Fruit fly (Drosophila melanogaster) whole organism, embryonic: ENCODE results near the gene Acp1.

Experiments
- B-H1 ChIP-seq: fragments of 200-800 bp; sonication (Bioruptor generic); IDR thresholded peaks from 3 replicates; pipeline ENCODE4 v1.3.6; 2022; ENCODE audit warnings: missing biosample characterization, missing genetic modification characterization
- CG10267 ChIP-seq: fragments of 200-800 bp; sonication (Bioruptor generic); optimal IDR thresholded peaks from 2 replicates; lab custom pipeline; 2018; ENCODE audit warnings: missing biosample characterization, mild to moderate bottlenecking, missing genetic modification characterization, moderate library complexity
- CG11247 ChIP-seq: fragments of 200-800 bp; sonication (Bioruptor generic); IDR thresholded peaks from 2 replicates; pipeline ENCODE4 v1.3.6; 2022; ENCODE audit warnings: missing biosample characterization, missing genetic modification characterization
- CG12219 ChIP-seq: fragments of 200-800 bp; sonication (Bioruptor generic); optimal IDR thresholded peaks from 3 replicates; lab custom pipeline; 2018; ENCODE audit warnings: missing biosample characterization, mild to moderate bottlenecking, missing genetic modification characterization
- CG1529 ChIP-seq: fragments of 200-800 bp; sonication (Bioruptor generic); optimal IDR thresholded peaks from 3 replicates; lab custom pipeline; 2018; ENCODE audit warnings: missing biosample characterization, missing genetic modification characterization
- CG2889 ChIP-seq: fragments of 200-800 bp; sonication (Bioruptor generic); IDR thresholded peaks from 3 replicates; pipeline ENCODE4 v1.3.6; 2022; ENCODE audit warnings: missing biosample characterization, missing genetic modification characterization
- CG31365 ChIP-seq: fragments of 200-800 bp; sonication (Bioruptor generic); optimal IDR thresholded peaks from 2 replicates; lab custom pipeline; 2018; ENCODE audit warnings: missing biosample characterization, mild to moderate bottlenecking, missing genetic modification characterization
- CG31388 ChIP-seq: fragments of 200-800 bp; sonication (Bioruptor generic); optimal IDR thresholded peaks from 2 replicates; lab custom pipeline; 2016; ENCODE audit warnings: missing biosample characterization, missing genetic modification characterization
- CG3281 ChIP-seq: fragments of 200-800 bp; sonication (Bioruptor generic); optimal IDR thresholded peaks from 3 replicates; lab custom pipeline; 2017; ENCODE audit warnings: missing biosample characterization, mild to moderate bottlenecking, missing genetic modification characterization
- CG6689 ChIP-seq: fragments of 200-800 bp; sonication (Bioruptor generic); IDR thresholded peaks from 2 replicates; pipeline ENCODE4 v1.3.6; 2022; ENCODE audit warnings: missing biosample characterization, missing genetic modification characterization
- Doc2 ChIP-seq: fragments of 200-800 bp; sonication (Bioruptor generic); IDR thresholded peaks from 2 replicates; pipeline ENCODE4 v1.3.6; 2022; ENCODE audit warnings: missing biosample characterization, missing genetic modification characterization
- Dref ChIP-seq: fragments of 200-800 bp; sonication (Bioruptor generic); IDR thresholded peaks from 2 replicates; pipeline ENCODE4 v1.3.6; 2022; ENCODE audit warnings: missing biosample characterization, missing genetic modification characterization
- Ets97D ChIP-seq: fragments of 200-800 bp; sonication (Bioruptor generic); optimal IDR thresholded peaks from 3 replicates; lab custom pipeline; 2016; ENCODE audit warnings: missing biosample characterization, missing genetic modification characterization
- HLH54F ChIP-seq: fragments of 200-800 bp; sonication (Bioruptor generic); optimal IDR thresholded peaks from 3 replicates; lab custom pipeline; 2016; ENCODE audit warnings: missing biosample characterization, missing genetic modification characterization
- HLHmδ ChIP-seq: fragments of 200-800 bp; sonication (Bioruptor generic); optimal IDR thresholded peaks from 2 replicates; lab custom pipeline; 2018; ENCODE audit warnings: missing biosample characterization, mild to moderate bottlenecking, missing genetic modification characterization, moderate library complexity
- Hmr ChIP-seq: fragments of 200-800 bp; sonication (Bioruptor generic); optimal IDR thresholded peaks from 3 replicates; lab custom pipeline; 2017; ENCODE audit warnings: mild to moderate bottlenecking, missing biosample characterization, missing genetic modification reagents, missing genetic modification characterization
- Hr3 ChIP-seq: fragments of 200-800 bp; sonication (Bioruptor generic); optimal IDR thresholded peaks from 3 replicates; lab custom pipeline; 2016; ENCODE audit warnings: missing biosample characterization, missing genetic modification characterization
- MTF-1 ChIP-seq: fragments of 200-800 bp; sonication (Bioruptor generic); optimal IDR thresholded peaks from 2 replicates; lab custom pipeline; 2018; ENCODE audit warnings: missing biosample characterization, mild to moderate bottlenecking, missing genetic modification characterization, borderline replicate concordance
- Mrtf ChIP-seq: fragments of 200-800 bp; sonication (Bioruptor generic); IDR thresholded peaks from 3 replicates; pipeline ENCODE4 v1.3.6; 2022; ENCODE audit warnings: missing biosample characterization, missing genetic modification characterization
- Nf-YB ChIP-seq: fragments of 200-800 bp; sonication (Bioruptor generic); optimal IDR thresholded peaks from 3 replicates; lab custom pipeline; 2019; ENCODE audit warnings: missing biosample characterization, mild to moderate bottlenecking, missing genetic modification characterization, moderate library complexity
- Poxn ChIP-seq: fragments of 200-800 bp; sonication (Bioruptor generic); IDR thresholded peaks from 2 replicates; pipeline ENCODE4 v1.3.6; 2022; ENCODE audit warnings: missing biosample characterization, missing genetic modification characterization
- Scr ChIP-seq: fragments of 200-800 bp; sonication (Bioruptor generic); IDR thresholded peaks from 2 replicates; pipeline ENCODE4 v1.3.6; 2022; ENCODE audit warnings: missing biosample characterization, missing genetic modification characterization; ENCODE audit not compliant: partially characterized antibody
- Sin3A ChIP-seq: fragments of >200 bp; optimal IDR thresholded peaks from 2 replicates; lab custom pipeline; 2018
- Sox102F ChIP-seq: fragments of 200-800 bp; sonication (Bioruptor generic); optimal IDR thresholded peaks from 2 replicates; lab custom pipeline; 2018; ENCODE audit warnings: missing biosample characterization, mild to moderate bottlenecking, missing genetic modification characterization, moderate library complexity
- al ChIP-seq: fragments of 200-800 bp; sonication (Bioruptor generic); IDR thresholded peaks from 2 replicates; pipeline ENCODE4 v1.3.6; 2022; ENCODE audit warnings: missing biosample characterization, missing genetic modification characterization
- amos ChIP-seq: fragments of 200-800 bp; sonication (Bioruptor generic); IDR thresholded peaks from 2 replicates; pipeline ENCODE4 v1.3.6; 2022; ENCODE audit warnings: missing biosample characterization, missing genetic modification characterization; ENCODE audit not compliant: partially characterized antibody
- bigmax ChIP-seq: fragments of 200-800 bp; sonication (Bioruptor generic); optimal IDR thresholded peaks from 2 replicates; lab custom pipeline; 2018; ENCODE audit warnings: missing biosample characterization, mild to moderate bottlenecking, missing genetic modification characterization
- crp ChIP-seq, 2 experiments: fragments of 200-800 bp; sonication (Bioruptor generic); optimal IDR thresholded peaks; 2 replicates in 1 of 2; 3 replicates in 1 of 2; lab custom pipeline; 2017; ENCODE audit warnings: missing biosample characterization in 2 of 2, missing genetic modification characterization in 2 of 2, mild to moderate bottlenecking in 1 of 2, moderate library complexity in 1 of 2
- disco-r ChIP-seq: fragments of 200-800 bp; sonication (Bioruptor generic); optimal IDR thresholded peaks from 2 replicates; lab custom pipeline; 2016; ENCODE audit warnings: missing biosample characterization, missing genetic modification characterization
- en ChIP-seq: fragments of 200-800 bp; sonication (Bioruptor generic); optimal IDR thresholded peaks from 2 replicates; lab custom pipeline; 2016; ENCODE audit warnings: missing biosample characterization, missing genetic modification characterization
- ftz-f1 ChIP-seq: fragments of 200-800 bp; sonication (Bioruptor generic); optimal IDR thresholded peaks from 2 replicates; lab custom pipeline; 2016; ENCODE audit warnings: missing biosample characterization, missing genetic modification characterization
- grau ChIP-seq: fragments of 200-800 bp; optimal IDR thresholded peaks from 3 replicates; lab custom pipeline; 2019; ENCODE audit warnings: missing biosample characterization, mild to moderate bottlenecking, missing genetic modification characterization, moderate library complexity
- lab ChIP-seq: fragments of 200-800 bp; sonication (Bioruptor generic); optimal IDR thresholded peaks from 3 replicates; lab custom pipeline; 2017; ENCODE audit warnings: missing biosample characterization, missing genetic modification characterization, mild to moderate bottlenecking, moderate library complexity, missing genetic modification reagents
- lbe ChIP-seq: fragments of 200-800 bp; sonication (Bioruptor generic); optimal IDR thresholded peaks from 2 replicates; lab custom pipeline; 2016; ENCODE audit warnings: missing biosample characterization, mild to moderate bottlenecking, missing genetic modification characterization
- nerfin-1 ChIP-seq: fragments of 200-800 bp; sonication (Bioruptor generic); optimal IDR thresholded peaks from 3 replicates; lab custom pipeline; 2019; ENCODE audit warnings: missing biosample characterization, mild to moderate bottlenecking, missing genetic modification characterization, moderate library complexity
- nerfin-2 ChIP-seq: fragments of 200-800 bp; sonication (Bioruptor generic); IDR thresholded peaks from 2 replicates; pipeline ENCODE4 v1.3.6; 2022; ENCODE audit warnings: missing biosample characterization, missing genetic modification characterization; ENCODE audit not compliant: partially characterized antibody
- p53 ChIP-seq: fragments of 200-800 bp; sonication (Bioruptor generic); optimal IDR thresholded peaks from 2 replicates; lab custom pipeline; 2016; ENCODE audit warnings: missing biosample characterization, missing genetic modification characterization
- pb ChIP-seq: fragments of 200-800 bp; sonication (Bioruptor generic); optimal IDR thresholded peaks from 3 replicates; lab custom pipeline; 2016; ENCODE audit warnings: missing biosample characterization, missing genetic modification characterization
- pros ChIP-seq: fragments of 200-800 bp; sonication (Bioruptor generic); optimal IDR thresholded peaks from 3 replicates; lab custom pipeline; 2019; ENCODE audit warnings: missing biosample characterization, mild to moderate bottlenecking, missing genetic modification characterization, moderate library complexity
- scrt ChIP-seq: fragments of 200-800 bp; sonication (Bioruptor generic); optimal IDR thresholded peaks from 2 replicates; lab custom pipeline; 2018; ENCODE audit warnings: missing biosample characterization, mild to moderate bottlenecking, missing genetic modification characterization, moderate library complexity
- sd ChIP-seq: fragments of 200-800 bp; sonication (Bioruptor generic); optimal IDR thresholded peaks from 3 replicates; lab custom pipeline; 2018; ENCODE audit warnings: missing biosample characterization, mild to moderate bottlenecking, missing genetic modification characterization, moderate library complexity
- slbo ChIP-seq: fragments of 200-800 bp; sonication (Bioruptor generic); IDR thresholded peaks from 2 replicates; pipeline ENCODE4 v1.3.6; 2022; ENCODE audit warnings: missing biosample characterization, missing genetic modification characterization
- sob ChIP-seq: fragments of 200-800 bp; sonication (Bioruptor generic); IDR thresholded peaks from 2 replicates; pipeline ENCODE4 v1.3.6; 2022; ENCODE audit warnings: missing biosample characterization, missing genetic modification characterization
- sqz ChIP-seq: fragments of 200-800 bp; sonication (Bioruptor generic); optimal IDR thresholded peaks from 3 replicates; lab custom pipeline; 2018; ENCODE audit warnings: missing biosample characterization, mild to moderate bottlenecking, missing genetic modification characterization
- sr ChIP-seq: fragments of 200-800 bp; sonication (Bioruptor generic); IDR thresholded peaks from 3 replicates; pipeline ENCODE4 v1.3.6; 2022; ENCODE audit warnings: missing biosample characterization, missing genetic modification characterization
- toy ChIP-seq: fragments of 200-800 bp; sonication (Bioruptor generic); IDR thresholded peaks from 2 replicates; pipeline ENCODE4 v1.3.6; 2022; ENCODE audit warnings: missing biosample characterization, missing genetic modification characterization
- trem ChIP-seq: fragments of 200-800 bp; optimal IDR thresholded peaks from 3 replicates; lab custom pipeline; 2019; ENCODE audit warnings: missing biosample characterization, mild to moderate bottlenecking, missing genetic modification characterization, moderate library complexity
- zf30C ChIP-seq: fragments of 200-800 bp; sonication (Bioruptor generic); optimal IDR thresholded peaks from 3 replicates; lab custom pipeline; 2018; ENCODE audit warnings: missing biosample characterization, mild to moderate bottlenecking, missing genetic modification characterization
- zfh1 ChIP-seq: fragments of 200-800 bp; sonication (Bioruptor generic); IDR thresholded peaks from 3 replicates; pipeline ENCODE4 v1.3.6; 2022; ENCODE audit warnings: missing biosample characterization, missing genetic modification characterization

The Acp1 gene

DNA sequence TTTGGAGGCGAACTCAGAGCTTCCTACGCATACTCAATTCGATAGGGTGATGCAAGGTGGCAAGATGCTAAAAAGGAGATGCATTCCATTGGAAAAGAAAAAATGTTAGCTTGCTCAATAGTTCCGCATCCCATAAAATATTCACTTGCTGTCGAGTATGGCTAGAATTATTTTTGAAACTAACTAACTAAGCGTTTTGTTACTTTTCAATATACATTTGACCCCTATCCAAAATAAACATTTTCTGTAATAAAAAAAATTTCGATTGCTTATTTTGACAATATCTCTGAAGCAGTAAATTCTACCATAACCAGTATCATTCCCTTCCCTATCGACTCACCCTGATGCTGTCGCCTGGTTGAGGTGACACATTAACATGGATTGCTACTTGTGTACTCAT is 37.8 kb downstream of the Acp1 start (continued):
- TF ChIP-seq nerfin-2 (GFP tag; lab: Robert Waterston, UW): no peak
- TF ChIP-seq Scr (GFP tag; lab: Robert Waterston, UW): no peak
- TF ChIP-seq zf30C: no peak
- TF ChIP-seq Hmr (GFP tag; lab: Kevin White, UChicago): peak; percentile 35
- peak; percentile 60; the same call in 2 of the 3 replicates for TF ChIP-seq sr
- TF ChIP-seq MTF-1 (GFP tag; lab: Kevin White, UChicago): no peak
- TF ChIP-seq pb (GFP tag; lab: Kevin White, UChicago): no peak
- TF ChIP-seq CG6689 (GFP tag; lab: Robert Waterston, UW): peak; percentile 18; the same call in 1 of the 2 replicates
- TF ChIP-seq Ets97D (GFP tag; lab: Kevin White, UChicago): no peak
- TF ChIP-seq sqz (GFP tag; lab: Kevin White, UChicago): no peak
- TF ChIP-seq pros (GFP tag; lab: Kevin White, UChicago): no peak
- no peak for TF ChIP-seq p53 (GFP tag; lab: Kevin White, UChicago)
- TF ChIP-seq CG10267: no peak
- TF ChIP-seq lab: peak; percentile 23
- peak; percentile 35 for TF ChIP-seq slbo
- peak; percentile 25 for TF ChIP-seq Sox102F (GFP tag; lab: Kevin White, UChicago)
- TF ChIP-seq sd (tag; lab: Kevin White, UChicago): peak; percentile 19
- no peak for TF ChIP-seq trem (tag; lab: Kevin White, UChicago)
- TF ChIP-seq grau (tag; lab: Kevin White, UChicago): peak; percentile 57
- 0 out of 3 replicates have a peak, but pooled peaks have one; percentile 12 for TF ChIP-seq zfh1
- peak; percentile 20 for TF ChIP-seq CG3281
- 0 out of 3 replicates have a peak, but pooled peaks have one; percentile 29 for TF ChIP-seq CG2889 (GFP tag; lab: Robert Waterston, UW)
- TF ChIP-seq CG11247 (GFP tag; lab: Robert Waterston, UW): peak; percentile 40; the same call in 1 of the 2 replicates
- TF ChIP-seq, all 482 proteins: peak for 36

DNA sequence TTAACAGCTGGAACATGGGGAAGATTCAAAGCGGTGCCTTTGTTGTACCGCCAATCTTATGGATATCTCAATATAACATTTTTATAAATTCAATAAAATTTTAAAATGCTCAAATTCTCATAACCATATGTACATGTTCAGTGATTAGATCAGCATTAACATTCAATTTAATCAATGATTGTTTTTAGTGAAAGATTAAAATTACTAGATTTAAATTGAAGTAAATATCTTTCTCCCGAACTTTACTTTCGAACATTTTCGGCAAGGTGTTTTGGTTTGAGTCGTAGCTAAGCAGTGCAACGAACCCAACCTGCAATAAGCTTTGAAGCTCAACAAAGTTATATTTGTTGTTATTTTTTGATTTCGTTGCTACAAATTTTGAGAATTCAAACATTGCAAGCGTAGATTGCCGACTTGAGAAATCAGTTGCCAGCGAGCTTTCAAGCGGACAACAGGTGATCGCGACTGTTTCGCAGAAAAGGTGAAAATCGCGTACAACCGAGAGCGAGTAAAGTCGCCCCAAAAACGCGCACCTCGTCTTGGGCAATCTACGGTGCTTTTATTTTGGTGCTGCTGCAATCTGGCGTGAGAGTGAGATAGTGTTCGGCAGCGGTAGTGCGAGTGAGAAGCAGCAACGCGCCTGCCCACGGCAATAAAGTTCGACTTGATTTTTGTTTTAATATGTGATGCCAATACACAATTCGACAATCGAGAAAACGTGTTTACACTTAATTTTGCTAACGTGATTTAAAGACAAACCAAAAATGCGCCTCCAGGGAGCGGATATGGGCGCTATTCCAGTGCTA is 38.8 kb downstream of the Acp1 start, which contains the start of gene Tep3:
Tep3 (plus strand) TSS at position 423 of the 806 bp plus-strand sequence.
- TF ChIP-seq Mrtf (GFP tag; lab: Robert Waterston, UW) (no peak), scrt (GFP tag; lab: Kevin White, UChicago) (no peak), Poxn (no peak), ftz-f1 (GFP tag; lab: Kevin White, UChicago) (no peak), Dref (GFP tag; lab: Robert Waterston, UW) (no peak), disco-r (GFP tag; lab: Kevin White, UChicago) (no peak), HLH54F (GFP tag; lab: Kevin White, UChicago) (peak; percentile 33), en (GFP tag; lab: Kevin White, UChicago) (no peak), CG31388 (GFP tag; lab: Kevin White, UChicago) (no peak), toy (GFP tag; lab: Robert Waterston, UW) (no peak), CG31365 (no peak), bigmax (GFP tag; lab: Kevin White, UChicago) (peak; percentile 13), lbe (peak; percentile 13), al (GFP tag; lab: Robert Waterston, UW) (peak; percentile 35), Doc2 (no peak), Hr3 (GFP tag; lab: Kevin White, UChicago) (no peak), Nf-YB (GFP tag; lab: Kevin White, UChicago) (no peak), B-H1 (GFP tag; lab: Robert Waterston, UW) (no peak), amos (GFP tag; lab: Robert Waterston, UW) (no peak; the same call in 1 of the 2 replicates), HLHmδ (GFP tag; lab: Kevin White, UChicago) (no peak), pros (GFP tag; lab: Kevin White, UChicago) (no peak), nerfin-1 (tag; lab: Kevin White, UChicago) (no peak), sob (GFP tag; lab: Robert Waterston, UW) (no peak; the same call in 1 of the 2 replicates), CG12219 (GFP tag; lab: Kevin White, UChicago) (no peak), crp (GFP tag; optimal IDR thresholded peaks at IDR 0.05; lab: Kevin White, UChicago) (no peak), CG1529 (GFP tag; lab: Kevin White, UChicago) (no peak), Sin3A (lab: Kevin White, UChicago) (no peak)
